Fruit fly (Drosophila melanogaster) whole organism, embryonic: ENCODE data around the gene CG31183.
"Not testable (repeated sequence)": the region's sequence is repeated elsewhere in the genome, so short reads cannot be mapped to it uniquely, and the experiment has no call there.

Source experiments
- Atf6 ChIP-seq: fragments of 200-800 bp; sonication (Bioruptor generic); IDR thresholded peaks from 2 replicates; pipeline ENCODE4 v1.3.6; 2022; ENCODE audit warnings: missing biosample characterization, missing genetic modification characterization
- Bteb2 ChIP-seq: fragments of 200-800 bp; sonication (Bioruptor generic); optimal IDR thresholded peaks from 2 replicates; lab custom pipeline; 2016; ENCODE audit warnings: missing biosample characterization, missing genetic modification characterization
- CG11093 ChIP-seq: fragments of 200-800 bp; sonication (Bioruptor generic); IDR thresholded peaks from 3 replicates; pipeline ENCODE4 v1.3.6; 2022; ENCODE audit warnings: missing biosample characterization, missing genetic modification characterization
- CG11247 ChIP-seq: fragments of 200-800 bp; sonication (Bioruptor generic); IDR thresholded peaks from 2 replicates; pipeline ENCODE4 v1.3.6; 2022; ENCODE audit warnings: missing biosample characterization, missing genetic modification characterization
- CG11723 ChIP-seq: fragments of 200-800 bp; sonication (Bioruptor generic); optimal IDR thresholded peaks from 2 replicates; lab custom pipeline; 2017; ENCODE audit warnings: missing biosample characterization, mild to moderate bottlenecking, missing genetic modification characterization
- CG12391 ChIP-seq: fragments of 200-800 bp; sonication (Bioruptor generic); optimal IDR thresholded peaks from 3 replicates; lab custom pipeline; 2018; ENCODE audit warnings: missing biosample characterization, mild to moderate bottlenecking, missing genetic modification characterization, moderate library complexity
- CG13123 ChIP-seq: fragments of 200-800 bp; sonication (Bioruptor generic); optimal IDR thresholded peaks from 2 replicates; lab custom pipeline; 2016; ENCODE audit warnings: missing biosample characterization, missing genetic modification characterization
- CG13287 ChIP-seq: fragments of 200-800 bp; sonication (Bioruptor generic); IDR thresholded peaks from 2 replicates; pipeline ENCODE4 v1.3.6; 2022; ENCODE audit warnings: missing biosample characterization, missing genetic modification characterization; ENCODE audit not compliant: partially characterized antibody
- CG14014 ChIP-seq: fragments of 200-800 bp; sonication (Bioruptor generic); IDR thresholded peaks from 2 replicates; pipeline ENCODE4 v1.3.6; 2022; ENCODE audit warnings: missing biosample characterization, missing genetic modification characterization
- CG14050 ChIP-seq: fragments of 200-800 bp; sonication (Bioruptor generic); IDR thresholded peaks from 3 replicates; pipeline ENCODE4 v1.3.6; 2022; ENCODE audit warnings: missing biosample characterization, missing genetic modification characterization
- CG17186 ChIP-seq: fragments of 200-800 bp; sonication (Bioruptor generic); optimal IDR thresholded peaks from 3 replicates; lab custom pipeline; 2017; ENCODE audit warnings: missing biosample characterization, missing genetic modification reagents, missing genetic modification characterization
- CG17912 ChIP-seq: fragments of 200-800 bp; sonication (Bioruptor generic); optimal IDR thresholded peaks from 2 replicates; lab custom pipeline; 2018; ENCODE audit warnings: missing biosample characterization, mild to moderate bottlenecking, missing genetic modification characterization
- CG2889 ChIP-seq: fragments of 200-800 bp; sonication (Bioruptor generic); IDR thresholded peaks from 3 replicates; pipeline ENCODE4 v1.3.6; 2022; ENCODE audit warnings: missing biosample characterization, missing genetic modification characterization
- CG31365 ChIP-seq: fragments of 200-800 bp; sonication (Bioruptor generic); optimal IDR thresholded peaks from 2 replicates; lab custom pipeline; 2018; ENCODE audit warnings: missing biosample characterization, mild to moderate bottlenecking, missing genetic modification characterization
- CG32532 ChIP-seq: fragments of 200-800 bp; sonication (Bioruptor generic); IDR thresholded peaks from 2 replicates; pipeline ENCODE4 v1.3.6; 2022; ENCODE audit warnings: missing biosample characterization, missing genetic modification characterization
- CG4328 ChIP-seq: fragments of 200-800 bp; sonication (Bioruptor generic); optimal IDR thresholded peaks from 3 replicates; lab custom pipeline; 2017; ENCODE audit warnings: missing biosample characterization, missing genetic modification reagents, missing genetic modification characterization
- CG4404 ChIP-seq: fragments of 200-800 bp; sonication (Bioruptor generic); IDR thresholded peaks from 2 replicates; pipeline ENCODE4 v1.3.6; 2022; ENCODE audit warnings: missing biosample characterization, missing genetic modification characterization
- CG6765 ChIP-seq: fragments of 200-800 bp; sonication (Bioruptor generic); optimal IDR thresholded peaks from 3 replicates; lab custom pipeline; 2017; ENCODE audit warnings: missing biosample characterization, mild to moderate bottlenecking, missing genetic modification characterization
- CkIIα-i1 ChIP-seq: fragments of 200-800 bp; sonication (Bioruptor generic); IDR thresholded peaks from 2 replicates; pipeline ENCODE4 v1.3.6; 2022; ENCODE audit warnings: missing biosample characterization, missing genetic modification characterization
- Drgx ChIP-seq: fragments of 200-800 bp; sonication (Bioruptor generic); IDR thresholded peaks from 2 replicates; pipeline ENCODE4 v1.3.6; 2022; ENCODE audit warnings: missing biosample characterization, missing genetic modification characterization
- E2f2 ChIP-seq: fragments of 200-800 bp; sonication (Bioruptor generic); IDR thresholded peaks from 2 replicates; pipeline ENCODE4 v1.3.6; 2022; ENCODE audit warnings: missing biosample characterization, missing genetic modification characterization
- Ets65A ChIP-seq: fragments of 200-800 bp; sonication (Bioruptor generic); peaks from one replicate; lab custom pipeline; 2016; ENCODE audit warnings: missing biosample characterization, missing genetic modification characterization
- HmgD ChIP-seq: fragments of 200-800 bp; sonication (Bioruptor generic); optimal IDR thresholded peaks from 3 replicates; lab custom pipeline; 2016; ENCODE audit warnings: missing biosample characterization, missing genetic modification characterization
- Jarid2 ChIP-seq: fragments of 200-800 bp; sonication (Bioruptor generic); optimal IDR thresholded peaks from 3 replicates; lab custom pipeline; 2017; ENCODE audit warnings: mild to moderate bottlenecking, missing biosample characterization, missing genetic modification reagents, missing genetic modification characterization
- MBD-R2 ChIP-seq: fragments of 200-800 bp; sonication (Bioruptor generic); IDR thresholded peaks from 2 replicates; pipeline ENCODE4 v1.3.6; 2022; ENCODE audit warnings: missing biosample characterization, missing genetic modification characterization
- Mrtf ChIP-seq: fragments of 200-800 bp; sonication (Bioruptor generic); IDR thresholded peaks from 3 replicates; pipeline ENCODE4 v1.3.6; 2022; ENCODE audit warnings: missing biosample characterization, missing genetic modification characterization
- NC2β ChIP-seq: fragments of 200-800 bp; sonication (Bioruptor generic); optimal IDR thresholded peaks from 2 replicates; lab custom pipeline; 2016; ENCODE audit warnings: missing biosample characterization, missing genetic modification characterization
- NFAT ChIP-seq: fragments of 200-800 bp; sonication (Bioruptor generic); IDR thresholded peaks from 2 replicates; pipeline ENCODE4 v1.3.6; 2022; ENCODE audit warnings: missing biosample characterization, missing genetic modification characterization
- Rfx ChIP-seq: fragments of 200-800 bp; sonication (Bioruptor generic); IDR thresholded peaks from 2 replicates; pipeline ENCODE4 v1.3.6; 2022; ENCODE audit warnings: missing biosample characterization, missing genetic modification characterization
- cas ChIP-seq: fragments of 200-800 bp; sonication (Bioruptor generic); IDR thresholded peaks from 2 replicates; pipeline ENCODE4 v1.3.6; 2022; ENCODE audit warnings: missing biosample characterization, missing genetic modification characterization
- caup ChIP-seq: fragments of 200-800 bp; sonication (Bioruptor generic); optimal IDR thresholded peaks from 3 replicates; lab custom pipeline; 2017; ENCODE audit warnings: missing biosample characterization, mild to moderate bottlenecking, missing genetic modification characterization, moderate library complexity; ENCODE audit not compliant: severe bottlenecking
- chn ChIP-seq: fragments of 200-800 bp; sonication (Bioruptor generic); optimal IDR thresholded peaks from 2 replicates; lab custom pipeline; 2016; ENCODE audit warnings: missing biosample characterization, missing genetic modification characterization
- cwo ChIP-seq: fragments of 200-800 bp; sonication (Bioruptor generic); optimal IDR thresholded peaks from 3 replicates; lab custom pipeline; 2017; ENCODE audit warnings: missing biosample characterization, missing genetic modification characterization, mild to moderate bottlenecking, moderate library complexity, missing genetic modification reagents
- danr ChIP-seq: fragments of 200-800 bp; sonication (Bioruptor generic); IDR thresholded peaks from 2 replicates; pipeline ENCODE4 v1.3.6; 2022; ENCODE audit warnings: missing biosample characterization, missing genetic modification characterization
- dysf ChIP-seq: fragments of 200-800 bp; sonication (Bioruptor generic); IDR thresholded peaks from 3 replicates; pipeline ENCODE4 v1.3.6; 2022; ENCODE audit warnings: missing biosample characterization, missing genetic modification characterization
- esg ChIP-seq: fragments of 200-800 bp; sonication (Bioruptor generic); conservative IDR thresholded peaks from 2 replicates; pipeline ENCODE4 v1.3.6; 2022; ENCODE audit warnings: missing biosample characterization, missing genetic modification characterization
- ewg ChIP-seq: fragments of 200-800 bp; sonication (Bioruptor generic); optimal IDR thresholded peaks from 3 replicates; lab custom pipeline; 2017; ENCODE audit warnings: mild to moderate bottlenecking, missing biosample characterization, missing genetic modification reagents, missing genetic modification characterization
- eyg ChIP-seq: fragments of 200-800 bp; sonication (Bioruptor generic); optimal IDR thresholded peaks from 3 replicates; lab custom pipeline; 2016; ENCODE audit warnings: missing biosample characterization, missing genetic modification characterization
- fru ChIP-seq: fragments of >200 bp; optimal IDR thresholded peaks from 2 replicates; lab custom pipeline; 2017
- gce ChIP-seq: fragments of 200-800 bp; sonication (Bioruptor generic); IDR thresholded peaks from 3 replicates; pipeline ENCODE4 v1.3.6; 2022; ENCODE audit warnings: missing biosample characterization, missing genetic modification characterization
- gsb ChIP-seq: fragments of 200-800 bp; sonication (Bioruptor generic); IDR thresholded peaks from 2 replicates; pipeline ENCODE4 v1.3.6; 2022; ENCODE audit warnings: missing biosample characterization, missing genetic modification characterization
- hkb ChIP-seq, 2 experiments: fragments of 200-800 bp in 1 of 2; fragments of >200 bp in 1 of 2; sonication (Bioruptor generic) in 1 of 2; IDR thresholded peaks in 1 of 2; optimal IDR thresholded peaks in 1 of 2; 2 replicates each; pipeline versions ENCODE4 v1.3.6 to Lab custom; 2017 to 2022; ENCODE audit warnings: missing biosample characterization in 1 of 2, missing genetic modification characterization in 1 of 2
- ranshi ChIP-seq: fragments of 200-800 bp; sonication (Bioruptor generic); IDR thresholded peaks from 2 replicates; pipeline ENCODE4 v1.3.6; 2022; ENCODE audit warnings: missing biosample characterization, missing genetic modification characterization
- rib ChIP-seq: fragments of 200-800 bp; sonication (Bioruptor generic); IDR thresholded peaks from 2 replicates; pipeline ENCODE4 v1.3.6; 2022; ENCODE audit warnings: missing biosample characterization, missing genetic modification characterization
- row ChIP-seq: fragments of 200-800 bp; sonication (Bioruptor generic); IDR thresholded peaks from 3 replicates; pipeline ENCODE4 v1.3.6; 2022; ENCODE audit warnings: missing biosample characterization, missing genetic modification characterization
- sens ChIP-seq: fragments of 200-800 bp; sonication (Bioruptor generic); peaks from one replicate; lab custom pipeline; 2016; ENCODE audit warnings: missing biosample characterization, missing genetic modification characterization
- slbo ChIP-seq: fragments of 200-800 bp; sonication (Bioruptor generic); IDR thresholded peaks from 2 replicates; pipeline ENCODE4 v1.3.6; 2022; ENCODE audit warnings: missing biosample characterization, missing genetic modification characterization
- tgo ChIP-seq: fragments of 200-800 bp; sonication (Bioruptor generic); IDR thresholded peaks from 3 replicates; pipeline ENCODE4 v1.3.6; 2022; ENCODE audit warnings: missing biosample characterization, missing genetic modification characterization
- tio ChIP-seq: fragments of 200-800 bp; sonication (Bioruptor generic); optimal IDR thresholded peaks from 2 replicates; lab custom pipeline; 2017; ENCODE audit warnings: missing biosample characterization, missing genetic modification characterization, inconsistent platforms
- toy ChIP-seq: fragments of 200-800 bp; sonication (Bioruptor generic); IDR thresholded peaks from 2 replicates; pipeline ENCODE4 v1.3.6; 2022; ENCODE audit warnings: missing biosample characterization, missing genetic modification characterization

The CG31183 gene

dm6 chr3R:15901097-15901709 is 25.5 kb upstream of the CG31183 start (continued):
- TF ChIP-seq tgo (GFP tag; lab: Robert Waterston, UW) (0 out of 3 replicates have a peak, but pooled peaks have one; percentile 27), danr (GFP tag; lab: Robert Waterston, UW) (peak; percentile 37; the same call in 1 of the 2 replicates), ranshi (peak; percentile 67), Mrtf (GFP tag; lab: Robert Waterston, UW) (0 out of 3 replicates have a peak, but pooled peaks have one; percentile 27), CG32532 (GFP tag; lab: Robert Waterston, UW) (peak; percentile 82), CG14014 (GFP tag; lab: Robert Waterston, UW) (peak; percentile 68), CG4404 (GFP tag; lab: Robert Waterston, UW) (peak; percentile 34; the same call in 1 of the 2 replicates), CG11247 (0 out of 2 replicates have a peak, but pooled peaks have one; percentile 9), MBD-R2 (peak; percentile 21; the same call in 1 of the 2 replicates), toy (0 out of 2 replicates have a peak, but pooled peaks have one; percentile 27), gce (GFP tag; lab: Robert Waterston, UW) (peak; percentile 41; the same call in 1 of the 3 replicates), Drgx (GFP tag; lab: Robert Waterston, UW) (peak; percentile 91), E2f2 (GFP tag; lab: Robert Waterston, UW) (peak; percentile 41; the same call in 1 of the 2 replicates), cas (GFP tag; lab: Robert Waterston, UW) (peak; percentile 52; the same call in 1 of the 2 replicates), dysf (GFP tag; lab: Robert Waterston, UW) (peak; percentile 67; the same call in 2 of the 3 replicates), Jarid2 (GFP tag; lab: Kevin White, UChicago) (peak; percentile 54), CG11093 (0 out of 3 replicates have a peak, but pooled peaks have one; percentile 16), Ets65A (GFP tag; lab: Kevin White, UChicago) (peak; percentile 39), hkb (GFP tag; IDR thresholded peaks at IDR 0.05; lab: Robert Waterston, UW) (peak; percentile 25; the same call in 1 of the 2 replicates), gsb (GFP tag; lab: Robert Waterston, UW) (peak; percentile 46; the same call in 1 of the 2 replicates), rib (GFP tag; lab: Robert Waterston, UW) (peak; percentile 73; the same call in 1 of the 2 replicates), Atf6 (peak; percentile 73), esg (GFP tag; lab: Robert Waterston, UW) (0 out of 2 replicates have a peak, but pooled peaks have one; percentile 25)
- not testable (repeated sequence) for TF ChIP-seq hkb (optimal IDR thresholded peaks at IDR 0.05; lab: Kevin White, UChicago)

dm6 chr3R:15899650-15900049 is 23.9 kb upstream of the CG31183 start:
- TF ChIP-seq CG13287 (GFP tag; lab: Robert Waterston, UW) (no peak), chn (GFP tag; lab: Kevin White, UChicago) (no peak), NFAT (no peak), cwo (no peak), CG31365 (tag; lab: Kevin White, UChicago) (no peak), caup (no peak), NC2β (GFP tag; lab: Kevin White, UChicago) (no peak), CG13123 (GFP tag; lab: Kevin White, UChicago) (no peak), CkIIα-i1 (GFP tag; lab: Robert Waterston, UW) (no peak), CG17186 (no peak), CG14050 (GFP tag; lab: Robert Waterston, UW) (no peak), fru (lab: Kevin White, UChicago) (no peak), row (GFP tag; lab: Robert Waterston, UW) (0 out of 3 replicates have a peak, but pooled peaks have one; percentile 11), CG12391 (tag; lab: Kevin White, UChicago) (no peak), CG11723 (GFP tag; lab: Kevin White, UChicago) (no peak), CG2889 (GFP tag; lab: Robert Waterston, UW) (no peak), Bteb2 (GFP tag; lab: Kevin White, UChicago) (no peak), HmgD (GFP tag; lab: Kevin White, UChicago) (no peak), tgo (GFP tag; lab: Robert Waterston, UW) (no peak), CG6765 (GFP tag; lab: Kevin White, UChicago) (no peak), ewg (no peak), slbo (GFP tag; lab: Robert Waterston, UW) (no peak), Rfx (GFP tag; lab: Robert Waterston, UW) (peak; percentile 5; the same call in 1 of the 2 replicates), eyg (GFP tag; lab: Kevin White, UChicago) (no peak), gce (GFP tag; lab: Robert Waterston, UW) (no peak), CG17912 (GFP tag; lab: Kevin White, UChicago) (no peak), sens (GFP tag; lab: Kevin White, UChicago) (peak; percentile 51), tio (no peak), CG4328 (GFP tag; lab: Kevin White, UChicago) (no peak)
